In the genomic region with DNA sequence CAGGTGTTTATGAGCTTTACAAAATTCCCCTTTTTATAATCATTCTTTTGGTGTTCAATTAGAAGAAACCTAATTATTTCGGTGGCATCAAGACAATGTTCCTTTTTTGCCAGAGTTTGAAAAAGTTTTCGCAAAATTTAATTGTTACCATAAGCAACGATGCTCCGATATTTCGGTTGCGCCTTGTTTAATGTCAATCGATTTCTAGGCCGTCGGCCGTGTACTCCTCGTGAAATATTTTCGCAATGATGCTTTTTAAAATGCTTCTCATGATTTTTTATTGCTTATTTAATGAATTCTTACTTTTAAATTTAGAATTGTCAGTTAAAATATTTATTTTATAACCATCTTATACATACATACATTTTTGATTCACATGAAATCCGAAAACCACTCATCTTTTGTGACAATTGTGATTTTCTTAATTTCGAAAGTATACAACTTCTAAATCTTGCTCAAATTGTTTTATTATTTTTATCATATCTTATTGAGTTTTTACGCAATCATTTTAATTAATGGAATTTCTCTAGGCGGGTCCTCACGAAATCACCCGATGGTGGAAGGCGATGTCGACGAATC, we compare ENCODE assay signal across 3 worm cellular contexts.
TF ChIP-seq lines count a peak whose summit lies in the region.

Gene C50B6.3 (plus strand): TSS at position 529 of the 579 bp plus-strand sequence.

TF ChIP-seq in whole organism, L1 larva, 84 proteins besides CTCF, POLR2A, EP300 and RAD21 (continued from another document and continues in another):
- TF ChIP-seq sup-37 (GFP tag; optimal IDR thresholded peaks at IDR 0.05; lab: Kevin White, UChicago) (no peak), Y116A8C.19 (tag; optimal IDR thresholded peaks at IDR 0.05; lab: Kevin White, UChicago; ENCODE audit: borderline replicate concordance) (peak; percentile 81), alr-1 (tag; optimal IDR thresholded peaks at IDR 0.05; lab: Kevin White, UChicago; ENCODE audit: borderline replicate concordance) (no peak), ama-1 (optimal IDR thresholded peaks at IDR 0.05; lab: Kevin White, UChicago) (no peak), nhr-237 (tag; optimal IDR thresholded peaks at IDR 0.05; lab: Kevin White, UChicago) (peak; percentile 45), irx-1 (tag; optimal IDR thresholded peaks at IDR 0.05; lab: Kevin White, UChicago) (peak; percentile 91), nhr-47 (tag; optimal IDR thresholded peaks at IDR 0.05; lab: Kevin White, UChicago) (peak; percentile 93), elt-2 (tag; optimal IDR thresholded peaks at IDR 0.05; lab: Kevin White, UChicago) (peak; percentile 63), tbx-2 (tag; optimal IDR thresholded peaks at IDR 0.05; lab: Kevin White, UChicago) (peak; percentile 95), C04F5.9 (tag; optimal IDR thresholded peaks at IDR 0.05; lab: Kevin White, UChicago) (peak; percentile 86), isw-1 (GFP tag; IDR thresholded peaks at IDR 0.05; lab: Robert Waterston, UW) (peak; percentile 85), efl-3 (GFP tag; optimal IDR thresholded peaks at IDR 0.05; lab: Kevin White, UChicago) (peak; percentile 44), ceh-82 (tag; optimal IDR thresholded peaks at IDR 0.05; lab: Kevin White, UChicago) (peak; percentile 71 to 86 (median 84)), ces-1 (GFP tag; optimal IDR thresholded peaks at IDR 0.05; lab: Kevin White, UChicago) (no peak), mab-9 (GFP tag; IDR thresholded peaks at IDR 0.05; lab: Robert Waterston, UW) (peak; percentile 80), unc-30 (tag; optimal IDR thresholded peaks at IDR 0.05; lab: Kevin White, UChicago) (no peak), sox-4 (tag; optimal IDR thresholded peaks at IDR 0.05; lab: Kevin White, UChicago) (peak; percentile 94), elt-3 (tag; optimal IDR thresholded peaks at IDR 0.05; lab: Kevin White, UChicago) (peak in 2 of 6 experiments; percentile 76 to 82), pag-3 (tag; optimal IDR thresholded peaks at IDR 0.05; lab: Kevin White, UChicago; ENCODE audit: borderline replicate concordance, insufficient read depth) (no peak), hlh-17 (GFP tag; optimal IDR thresholded peaks at IDR 0.05; lab: Kevin White, UChicago; ENCODE audit: borderline replicate concordance) (no peak), xbp-1 (tag; optimal IDR thresholded peaks at IDR 0.05; lab: Kevin White, UChicago) (peak; percentile 92), dsc-1 (tag; optimal IDR thresholded peaks at IDR 0.05; lab: Kevin White, UChicago) (peak; percentile 96), ets-5 (GFP tag; IDR thresholded peaks at IDR 0.05; lab: Robert Waterston, UW) (no peak), fos-1 (tag; optimal IDR thresholded peaks at IDR 0.05; lab: Kevin White, UChicago) (peak; percentile 74), snpc-4 (tag; optimal IDR thresholded peaks at IDR 0.05; lab: Kevin White, UChicago) (peak; percentile 66), nhr-19 (GFP tag; conservative IDR thresholded peaks at IDR 0.05; lab: Robert Waterston, UW) (peak; percentile 93), snu-23 (GFP tag; optimal IDR thresholded peaks at IDR 0.05; lab: Kevin White, UChicago) (peak; percentile 95), vab-15 (tag; optimal IDR thresholded peaks at IDR 0.05; lab: Kevin White, UChicago) (peak; percentile 84), ceh-88 (GFP tag; IDR thresholded peaks at IDR 0.05; lab: Robert Waterston, UW) (peak; percentile 68; the same call in 1 of the 2 replicates), ztf-4 (tag; optimal IDR thresholded peaks at IDR 0.05; lab: Kevin White, UChicago) (peak; percentile 78), nhr-76 (tag; optimal IDR thresholded peaks at IDR 0.05; lab: Kevin White, UChicago) (no peak), aly-2 (tag; optimal IDR thresholded peaks at IDR 0.05; lab: Kevin White, UChicago) (peak; percentile 43), lin-13 (GFP tag; optimal IDR thresholded peaks at IDR 0.05; lab: Kevin White, UChicago) (peak; percentile 79), fkh-4 (tag; optimal IDR thresholded peaks at IDR 0.05; lab: Kevin White, UChicago; ENCODE audit: borderline replicate concordance) (peak; percentile 97), rnt-1 (tag; optimal IDR thresholded peaks at IDR 0.05; lab: Kevin White, UChicago) (peak; percentile 99), fkh-8 (tag; optimal IDR thresholded peaks at IDR 0.05; lab: Kevin White, UChicago) (peak; percentile 78), lin-39 (tag; optimal IDR thresholded peaks at IDR 0.05; lab: Kevin White, UChicago) (peak; percentile 64), hlh-4 (tag; optimal IDR thresholded peaks at IDR 0.05; lab: Kevin White, UChicago) (peak; percentile 80), nhr-90 (tag; optimal IDR thresholded peaks at IDR 0.05; lab: Kevin White, UChicago; ENCODE audit: poor library complexity) (peak; percentile 93), mef-2 (tag; optimal IDR thresholded peaks at IDR 0.05; lab: Kevin White, UChicago) (no peak)

TF ChIP-seq in whole organism, L3 larva, 47 proteins besides CTCF, POLR2A, EP300 and RAD21 (continued from another document):
- TF ChIP-seq nhr-23 (tag; optimal IDR thresholded peaks at IDR 0.05; lab: Kevin White, UChicago) (peak; percentile 90), ceh-9 (tag; optimal IDR thresholded peaks at IDR 0.05; lab: Kevin White, UChicago) (no peak), lin-39 (tag; optimal IDR thresholded peaks at IDR 0.05; lab: Kevin White, UChicago) (peak; percentile 75), egl-27 (tag; optimal IDR thresholded peaks at IDR 0.05; lab: Kevin White, UChicago) (no peak), mml-1 (tag; optimal IDR thresholded peaks at IDR 0.05; lab: Kevin White, UChicago) (no peak), R02D3.7 (tag; optimal IDR thresholded peaks at IDR 0.05; lab: Kevin White, UChicago) (peak; percentile 35), elt-2 (tag; optimal IDR thresholded peaks at IDR 0.05; lab: Kevin White, UChicago) (peak; percentile 14), nhr-28 (tag; optimal IDR thresholded peaks at IDR 0.05; lab: Kevin White, UChicago) (no peak), fkh-2 (tag; optimal IDR thresholded peaks at IDR 0.05; lab: Kevin White, UChicago) (no peak), ceh-82 (tag; optimal IDR thresholded peaks at IDR 0.05; lab: Kevin White, UChicago) (peak; percentile 29), ztf-11 (tag; optimal IDR thresholded peaks at IDR 0.05; lab: Kevin White, UChicago) (no peak), snpc-4 (tag; optimal IDR thresholded peaks at IDR 0.05; lab: Kevin White, UChicago) (no peak), nhr-237 (tag; optimal IDR thresholded peaks at IDR 0.05; lab: Kevin White, UChicago) (no peak), elt-1 (tag; optimal IDR thresholded peaks at IDR 0.05; lab: Kevin White, UChicago) (peak; percentile 42), nhr-76 (tag; optimal IDR thresholded peaks at IDR 0.05; lab: Kevin White, UChicago) (no peak), nhr-43 (tag; optimal IDR thresholded peaks at IDR 0.05; lab: Kevin White, UChicago; ENCODE audit: poor library complexity, severe bottlenecking) (peak; percentile 94), lin-15B (tag; optimal IDR thresholded peaks at IDR 0.05; lab: Kevin White, UChicago) (peak; percentile 94), nhr-12 (tag; optimal IDR thresholded peaks at IDR 0.05; lab: Kevin White, UChicago) (no peak), fkh-10 (GFP tag; optimal IDR thresholded peaks at IDR 0.05; lab: Kevin White, UChicago) (no peak), nfya-1 (tag; optimal IDR thresholded peaks at IDR 0.05; lab: Kevin White, UChicago; ENCODE audit: insufficient read depth) (peak; percentile 78), nhr-77 (tag; optimal IDR thresholded peaks at IDR 0.05; lab: Kevin White, UChicago) (no peak), mdl-1 (tag; optimal IDR thresholded peaks at IDR 0.05; lab: Kevin White, UChicago) (no peak), hmg-11 (tag; optimal IDR thresholded peaks at IDR 0.05; lab: Kevin White, UChicago) (peak; percentile 28), fos-1 (tag; optimal IDR thresholded peaks at IDR 0.05; lab: Kevin White, UChicago) (no peak), jun-1 (tag; optimal IDR thresholded peaks at IDR 0.05; lab: Kevin White, UChicago) (peak; percentile 52), pqm-1 (tag; optimal IDR thresholded peaks at IDR 0.05; lab: Kevin White, UChicago) (peak; percentile 19), eor-1 (tag; optimal IDR thresholded peaks at IDR 0.05; lab: Kevin White, UChicago) (no peak), ceh-28 (tag; optimal IDR thresholded peaks at IDR 0.05; lab: Kevin White, UChicago) (peak; percentile 53), daf-12 (tag; optimal IDR thresholded peaks at IDR 0.05; lab: Kevin White, UChicago) (no peak)

TF ChIP-seq in whole organism, young adult, 124 proteins besides CTCF, POLR2A, EP300 and RAD21 (continued from another document and continues in another):
- TF ChIP-seq madf-8 (GFP tag; conservative IDR thresholded peaks at IDR 0.05; lab: Robert Waterston, UW) (peak; percentile 27; the same call in 1 of the 2 replicates), B0035.1 (tag; optimal IDR thresholded peaks at IDR 0.05; lab: Kevin White, UChicago) (no peak), bed-2 (GFP tag; IDR thresholded peaks at IDR 0.05; lab: Robert Waterston, UW) (0 out of 2 replicates have a peak, but pooled peaks have one; percentile 23), madf-6 (GFP tag; IDR thresholded peaks at IDR 0.05; lab: Robert Waterston, UW) (peak; percentile 82), snpc-1.1 (tag; optimal IDR thresholded peaks at IDR 0.05; lab: Kevin White, UChicago; ENCODE audit: insufficient read depth) (no peak), him-1 (tag; optimal IDR thresholded peaks at IDR 0.05; lab: Kevin White, UChicago) (no peak), lsy-27 (tag; optimal IDR thresholded peaks at IDR 0.05; lab: Kevin White, UChicago; ENCODE audit: borderline replicate concordance, insufficient read depth) (no peak), ets-4 (GFP tag; optimal IDR thresholded peaks at IDR 0.05; lab: Kevin White, UChicago) (no peak), attf-5 (GFP tag; optimal IDR thresholded peaks at IDR 0.05; lab: Kevin White, UChicago) (peak; percentile 41), athp-1 (tag; optimal IDR thresholded peaks at IDR 0.05; lab: Kevin White, UChicago) (peak; percentile 30), F39B2.1 (GFP tag; IDR thresholded peaks at IDR 0.05; lab: Robert Waterston, UW) (no peak), die-1 (tag; optimal IDR thresholded peaks at IDR 0.05; lab: Kevin White, UChicago) (no peak), mcd-1 (GFP tag; IDR thresholded peaks at IDR 0.05; lab: Robert Waterston, UW) (peak; percentile 59; the same call in 1 of the 2 replicates), ztf-25 (GFP tag; IDR thresholded peaks at IDR 0.05; lab: Robert Waterston, UW) (no peak), lin-26 (GFP tag; IDR thresholded peaks at IDR 0.05; lab: Robert Waterston, UW) (no peak), nfya-1 (tag; optimal IDR thresholded peaks at IDR 0.05; lab: Kevin White, UChicago; ENCODE audit: borderline replicate concordance, insufficient read depth) (no peak), Y53G8AR.9 (GFP tag; conservative IDR thresholded peaks at IDR 0.05; lab: Robert Waterston, UW) (no peak; the same call in 1 of the 2 replicates), ceh-40 (GFP tag; IDR thresholded peaks at IDR 0.05; lab: Robert Waterston, UW) (no peak), lin-40 (tag; optimal IDR thresholded peaks at IDR 0.05; lab: Kevin White, UChicago) (peak; percentile 65), ceh-58 (GFP tag; IDR thresholded peaks at IDR 0.05; lab: Robert Waterston, UW) (no peak), hsf-1 (GFP tag; IDR thresholded peaks at IDR 0.05; lab: Robert Waterston, UW) (no peak), rec-8 (tag; optimal IDR thresholded peaks at IDR 0.05; lab: Kevin White, UChicago) (peak in 1 of 2 experiments; percentile 14), atf-7 (tag; optimal IDR thresholded peaks at IDR 0.05; lab: Kevin White, UChicago) (no peak), B0019.2 (GFP tag; conservative IDR thresholded peaks at IDR 0.05; lab: Robert Waterston, UW) (no peak), ztf-3 (GFP tag; optimal IDR thresholded peaks at IDR 0.05; lab: Kevin White, UChicago) (no peak), hmg-1.2 (GFP tag; IDR thresholded peaks at IDR 0.05; lab: Robert Waterston, UW) (0 out of 2 replicates have a peak, but pooled peaks have one; percentile 35), mes-4 (tag; optimal IDR thresholded peaks at IDR 0.05; lab: Kevin White, UChicago) (no peak), somi-1 (GFP tag; optimal IDR thresholded peaks at IDR 0.05; lab: Kevin White, UChicago) (no peak), egrh-3 (GFP tag; IDR thresholded peaks at IDR 0.05; lab: Robert Waterston, UW) (no peak), F55B11.4 (tag; optimal IDR thresholded peaks at IDR 0.05; lab: Kevin White, UChicago; ENCODE audit: borderline replicate concordance, insufficient read depth) (no peak), ZK185.1 (tag; optimal IDR thresholded peaks at IDR 0.05; lab: Kevin White, UChicago; ENCODE audit: poor library complexity, severe bottlenecking) (peak; percentile 96), F23B12.7 (tag; optimal IDR thresholded peaks at IDR 0.05; lab: Kevin White, UChicago; ENCODE audit: insufficient read depth) (no peak), ztf-18 (tag; optimal IDR thresholded peaks at IDR 0.05; lab: Kevin White, UChicago) (no peak), B0261.1 (tag; optimal IDR thresholded peaks at IDR 0.05; lab: Kevin White, UChicago) (no peak), nhr-27 (tag; optimal IDR thresholded peaks at IDR 0.05; lab: Kevin White, UChicago) (no peak), snpc-3.4 (tag; optimal IDR thresholded peaks at IDR 0.05; lab: Kevin White, UChicago) (peak; percentile 42), egl-18 (GFP tag; IDR thresholded peaks at IDR 0.05; lab: Robert Waterston, UW) (no peak), snpc-4 (GFP tag; optimal IDR thresholded peaks at IDR 0.05; lab: Kevin White, UChicago) (no peak), snpc-4 (tag; optimal IDR thresholded peaks at IDR 0.05; lab: Kevin White, UChicago) (peak in 2 of 4 experiments; percentile 31 to 45), ama-1 (optimal IDR thresholded peaks at IDR 0.05; lab: Kevin White, UChicago) (no peak), ama-1 (GFP tag; optimal IDR thresholded peaks at IDR 0.05; lab: Kevin White, UChicago) (no peak), let-607 (tag; optimal IDR thresholded peaks at IDR 0.05; lab: Kevin White, UChicago) (no peak), gei-17 (GFP tag; optimal IDR thresholded peaks at IDR 0.05; lab: Kevin White, UChicago) (no peak), aptf-3 (GFP tag; IDR thresholded peaks at IDR 0.05; lab: Robert Waterston, UW) (no peak), zfh-2 (GFP tag; conservative IDR thresholded peaks at IDR 0.05; lab: Robert Waterston, UW) (no peak), lir-1 (GFP tag; conservative IDR thresholded peaks at IDR 0.05; lab: Robert Waterston, UW) (no peak), F10E7.11 (tag; optimal IDR thresholded peaks at IDR 0.05; lab: Kevin White, UChicago) (no peak), T07F8.4 (tag; optimal IDR thresholded peaks at IDR 0.05; lab: Kevin White, UChicago) (no peak), efl-1 (GFP tag; optimal IDR thresholded peaks at IDR 0.05; lab: Kevin White, UChicago) (peak; percentile 11), dpff-1 (tag; optimal IDR thresholded peaks at IDR 0.05; lab: Kevin White, UChicago) (no peak), hlh-12 (tag; optimal IDR thresholded peaks at IDR 0.05; lab: Kevin White, UChicago) (no peak), nhr-179 (tag; optimal IDR thresholded peaks at IDR 0.05; lab: Kevin White, UChicago) (no peak), nhr-80 (tag; optimal IDR thresholded peaks at IDR 0.05; lab: Kevin White, UChicago) (no peak), attf-6 (GFP tag; IDR thresholded peaks at IDR 0.05; lab: Robert Waterston, UW) (no peak), ztf-28 (GFP tag; IDR thresholded peaks at IDR 0.05; lab: Robert Waterston, UW) (0 out of 2 replicates have a peak, but pooled peaks have one; percentile 35), lin-35 (GFP tag; optimal IDR thresholded peaks at IDR 0.05; lab: Kevin White, UChicago) (peak in 1 of 3 experiments; percentile 72), nhr-90 (tag; optimal IDR thresholded peaks at IDR 0.05; lab: Kevin White, UChicago) (no peak), bed-1 (GFP tag; IDR thresholded peaks at IDR 0.05; lab: Robert Waterston, UW) (no peak), Y53F4B.3 (GFP tag; IDR thresholded peaks at IDR 0.05; lab: Robert Waterston, UW) (no peak), Y95B8A.8 (GFP tag; IDR thresholded peaks at IDR 0.05; lab: Robert Waterston, UW) (no peak), attf-3 (GFP tag; conservative IDR thresholded peaks at IDR 0.05; lab: Robert Waterston, UW) (peak; percentile 99), F22D6.2 (tag; optimal IDR thresholded peaks at IDR 0.05; lab: Kevin White, UChicago) (no peak), ceh-27 (GFP tag; optimal IDR thresholded peaks at IDR 0.05; lab: Kevin White, UChicago) (peak; percentile 82)
